Worm (Caenorhabditis elegans) whole organism, mixed stage, embryonic: ENCODE data around the gene rcan-1.
A peak's percentile ranks its signal among the peaks of the same experiment; 100 is the strongest.

Source experiments
- M03D4.4 ChIP-seq: sonication (generic microtip); optimal IDR thresholded peaks from 2 replicates; lab custom pipeline; 2017; ENCODE audit warnings: mild to moderate bottlenecking, missing genetic modification characterization, missing compliant biosample characterization
- ces-1 ChIP-seq: fragments of 150-350 bp; optimal IDR thresholded peaks from 2 replicates; lab custom pipeline; 2014; ENCODE audit warnings: missing biosample characterization, missing genetic modification reagents, missing genetic modification characterization
- elt-3 ChIP-seq: fragments of 150-350 bp; optimal IDR thresholded peaks from 2 replicates; lab custom pipeline; 2014; ENCODE audit warnings: missing biosample characterization, missing genetic modification characterization
- flh-1 ChIP-seq: fragments of 200-800 bp; sonication (Bioruptor generic); optimal IDR thresholded peaks from 2 replicates; lab custom pipeline; 2018; ENCODE audit warnings: mild to moderate bottlenecking, missing genetic modification characterization, moderate library complexity, missing compliant biosample characterization
- ham-2 ChIP-seq: fragments of 200-800 bp; sonication (Bioruptor generic); optimal IDR thresholded peaks from 2 replicates; lab custom pipeline; 2018; ENCODE audit warnings: mild to moderate bottlenecking, missing genetic modification characterization, missing compliant biosample characterization
- lsy-2 ChIP-seq: fragments of 150-350 bp; optimal IDR thresholded peaks from 2 replicates; lab custom pipeline; 2014; ENCODE audit warnings: missing biosample characterization, missing genetic modification characterization
- nhr-12 ChIP-seq: fragments of 150-350 bp; optimal IDR thresholded peaks from 2 replicates; lab custom pipeline; 2014; ENCODE audit warnings: missing biosample characterization, missing genetic modification characterization
- nhr-28 ChIP-seq: fragments of 150-350 bp; optimal IDR thresholded peaks from 2 replicates; lab custom pipeline; 2014; ENCODE audit warnings: missing biosample characterization, missing genetic modification characterization
- pha-4 ChIP-seq: fragments of 150-350 bp; optimal IDR thresholded peaks from 2 replicates; lab custom pipeline; 2018; ENCODE audit warnings: missing biosample characterization, missing genetic modification reagents, missing genetic modification characterization
- ztf-11 ChIP-seq: fragments of 150-350 bp; optimal IDR thresholded peaks from 2 replicates; lab custom pipeline; 2014; ENCODE audit warnings: missing biosample characterization, missing genetic modification characterization

DNA sequence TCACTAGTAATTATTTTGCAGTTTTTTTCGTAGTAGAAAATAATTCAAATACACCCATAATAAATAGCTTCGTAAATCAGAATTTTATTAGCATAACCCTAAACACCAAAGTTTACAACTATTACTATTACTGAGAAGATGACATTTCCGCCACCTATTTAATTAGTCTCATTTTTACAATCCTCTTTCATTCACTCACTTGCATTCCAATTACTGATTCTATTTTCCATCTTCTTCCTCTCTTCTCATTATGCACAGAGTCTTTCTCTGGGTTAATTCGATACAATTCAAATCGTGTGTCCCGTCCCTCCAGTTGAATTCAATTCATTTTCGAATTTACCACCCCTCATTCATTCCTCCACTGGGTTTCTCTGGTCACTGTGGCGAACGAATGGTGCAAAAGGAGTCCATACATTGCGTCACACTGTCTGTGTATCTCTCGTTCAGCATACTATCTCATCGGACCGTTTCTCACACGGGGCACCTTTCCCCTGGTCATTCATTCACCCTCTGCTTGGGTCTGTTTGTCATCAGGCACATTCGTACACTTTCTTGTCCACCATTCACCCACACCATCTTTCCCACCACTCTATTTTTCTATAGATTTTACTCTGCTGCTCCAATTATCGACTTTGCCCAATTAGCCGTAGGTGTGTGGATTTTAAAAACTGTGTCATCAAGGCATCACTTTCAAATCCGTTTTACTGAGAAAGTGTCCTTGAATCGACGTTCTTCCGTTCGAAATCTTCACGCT lies 36.5 kb upstream of the rcan-1 start:
- peak; percentile 0 for TF ChIP-seq ztf-11
- TF ChIP-seq nhr-12 (tag; lab: Kevin White, UChicago), result no peak
- no peak for TF ChIP-seq pha-4 (tag; lab: Kevin White, UChicago)
- TF ChIP-seq nhr-28 (tag; lab: Kevin White, UChicago), result no peak
- TF ChIP-seq ces-1 (GFP tag; lab: Kevin White, UChicago), result peak; percentile 99
- peak; percentile 15 for TF ChIP-seq M03D4.4 (tag; lab: Kevin White, UChicago)
- TF ChIP-seq ham-2 (GFP tag; lab: Kevin White, UChicago), result no peak
- no peak for TF ChIP-seq flh-1 (GFP tag; lab: Kevin White, UChicago)
- TF ChIP-seq elt-3, result no peak
- TF ChIP-seq lsy-2, result no peak
